Worm (Caenorhabditis elegans): ENCODE results near the gene ubc-13.

DNA sequence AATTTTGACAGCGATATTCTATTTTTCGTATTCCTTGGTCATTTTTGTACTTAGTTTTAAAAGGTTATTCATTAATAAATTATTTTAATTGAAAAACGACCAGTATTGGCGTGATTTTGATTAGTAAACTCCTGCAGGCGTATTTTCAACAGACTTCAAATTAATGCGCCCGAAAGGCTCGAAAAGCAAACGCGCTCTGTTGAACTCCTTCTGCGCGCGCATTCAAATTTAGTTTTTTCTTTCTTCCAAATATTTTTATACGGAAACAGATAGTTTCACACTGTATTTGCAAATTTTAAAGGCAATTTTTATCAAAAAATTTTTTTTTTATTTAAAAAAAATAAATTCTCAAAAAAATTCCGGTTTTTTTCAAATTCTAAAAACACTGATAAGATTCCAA, 9.4 kb downstream of the ubc-13 start:
- TF ChIP-seq nhr-28 (tag; optimal IDR thresholded peaks at IDR 0.05), result no peak
- no peak for TF ChIP-seq unc-62 (GFP tag; optimal IDR thresholded peaks at IDR 0.05)
- TF ChIP-seq ztf-11 (tag; optimal IDR thresholded peaks at IDR 0.05), result no peak

All from whole organism, mixed stage, embryonic.